Fruit fly (Drosophila melanogaster): Measurements from ENCODE around the gene GstD10.

GstD10 gene

dm6 chr3R:12365264-12365840 is at the start of gene GstD10:
Gene GstD10, minus strand, starts transcription at chr3R:12365735.
- TF ChIP-seq D1 (tag; optimal IDR thresholded peaks at IDR 0.05): no peak
- no peak for TF ChIP-seq EcR (GFP tag; optimal IDR thresholded peaks at IDR 0.05)
- TF ChIP-seq CG4496 (GFP tag; IDR thresholded peaks at IDR 0.05): no peak
- TF ChIP-seq CG14655 (GFP tag; optimal IDR thresholded peaks at IDR 0.05): no peak
- no peak for TF ChIP-seq CG12605 (GFP tag; IDR thresholded peaks at IDR 0.05)
- TF ChIP-seq gl (tag; optimal IDR thresholded peaks at IDR 0.05): no peak
- TF ChIP-seq CG32121 (GFP tag; IDR thresholded peaks at IDR 0.05): no peak
- no peak for TF ChIP-seq CG8159 (tag; optimal IDR thresholded peaks at IDR 0.05)
- TF ChIP-seq CG34367 (tag; optimal IDR thresholded peaks at IDR 0.05): no peak

- TF ChIP-seq rn (GFP tag; IDR thresholded peaks at IDR 0.05) (no peak), EcR (GFP tag; optimal IDR thresholded peaks at IDR 0.05) (peak; percentile 24)
These were observed 47.9 kb upstream of the GstD10 start, which contains the start of the genes Dip-C and pps for dm6 chr3R:12413274-12413958. Gene Dip-C, minus strand, starts transcription at chr3R:12413759. Gene pps, plus strand, starts transcription at chr3R:12413828.

- TF ChIP-seq CG9948 (tag; optimal IDR thresholded peaks at IDR 0.05): no peak
- no peak for TF ChIP-seq D1 (tag; optimal IDR thresholded peaks at IDR 0.05)
- no peak for TF ChIP-seq CG14655 (GFP tag; optimal IDR thresholded peaks at IDR 0.05)
- no peak for TF ChIP-seq CG8301 (tag; optimal IDR thresholded peaks at IDR 0.05)
- TF ChIP-seq CG13204 (GFP tag; optimal IDR thresholded peaks at IDR 0.05): no peak
- TF ChIP-seq gl (tag; optimal IDR thresholded peaks at IDR 0.05): no peak
- TF ChIP-seq CG17806 (tag; optimal IDR thresholded peaks at IDR 0.05): no peak
- TF ChIP-seq Pif1B (GFP tag; optimal IDR thresholded peaks at IDR 0.05): no peak
- no peak for TF ChIP-seq EcR (GFP tag; optimal IDR thresholded peaks at IDR 0.05)
- TF ChIP-seq CG32121 (GFP tag; IDR thresholded peaks at IDR 0.05): no peak
- TF ChIP-seq fd96Ca (GFP tag; IDR thresholded peaks at IDR 0.05): no peak
- no peak for TF ChIP-seq rn (GFP tag; IDR thresholded peaks at IDR 0.05)
- TF ChIP-seq Snoo (tag; optimal IDR thresholded peaks at IDR 0.05): no peak
- no peak for TF ChIP-seq CG10348 (GFP tag; IDR thresholded peaks at IDR 0.05)
- TF ChIP-seq CG34367 (tag; optimal IDR thresholded peaks at IDR 0.05): no peak
- no peak for TF ChIP-seq CG8159 (tag; optimal IDR thresholded peaks at IDR 0.05)
- TF ChIP-seq CG12605 (GFP tag; IDR thresholded peaks at IDR 0.05): no peak
- TF ChIP-seq Pif1A (GFP tag; optimal IDR thresholded peaks at IDR 0.05): no peak
- no peak for TF ChIP-seq CG4496 (GFP tag; IDR thresholded peaks at IDR 0.05)
These were observed 45.9 kb upstream of the GstD10 start for dm6 chr3R:12411449-12411848.

- TF ChIP-seq Snoo (tag; optimal IDR thresholded peaks at IDR 0.05) (no peak), CG8301 (tag; optimal IDR thresholded peaks at IDR 0.05) (no peak), EcR (GFP tag; optimal IDR thresholded peaks at IDR 0.05) (peak; percentile 14), rn (GFP tag; IDR thresholded peaks at IDR 0.05) (no peak), Pif1A (GFP tag; optimal IDR thresholded peaks at IDR 0.05) (no peak), gl (tag; optimal IDR thresholded peaks at IDR 0.05) (no peak)
These were observed 42.6 kb upstream of the GstD10 start, which contains the start of gene CG5196 for dm6 chr3R:12408160-12408559. Gene CG5196, plus strand, starts transcription at chr3R:12408316.

- TF ChIP-seq CG15710 (tag; optimal IDR thresholded peaks at IDR 0.05) (no peak), CG10348 (GFP tag; IDR thresholded peaks at IDR 0.05) (no peak), CG34367 (tag; optimal IDR thresholded peaks at IDR 0.05) (peak; percentile 40), Snoo (tag; optimal IDR thresholded peaks at IDR 0.05) (peak; percentile 13), CG8159 (tag; optimal IDR thresholded peaks at IDR 0.05) (peak; percentile 15), CG9948 (tag; optimal IDR thresholded peaks at IDR 0.05) (no peak), CG8301 (tag; optimal IDR thresholded peaks at IDR 0.05) (peak; percentile 62), CG13204 (GFP tag; optimal IDR thresholded peaks at IDR 0.05) (peak; percentile 54), CG32121 (GFP tag; IDR thresholded peaks at IDR 0.05) (no peak; the same call in 1 of the 2 replicates), Ets98B (GFP tag; IDR thresholded peaks at IDR 0.05) (peak; percentile 51), Pif1B (GFP tag; optimal IDR thresholded peaks at IDR 0.05) (no peak), CG17806 (tag; optimal IDR thresholded peaks at IDR 0.05) (peak; percentile 11), fd96Ca (GFP tag; IDR thresholded peaks at IDR 0.05) (peak; percentile 64; the same call in 2 of the 3 replicates), CG14655 (GFP tag; optimal IDR thresholded peaks at IDR 0.05) (no peak), D1 (tag; optimal IDR thresholded peaks at IDR 0.05) (no peak), Pif1A (GFP tag; optimal IDR thresholded peaks at IDR 0.05) (no peak), CG4496 (GFP tag; IDR thresholded peaks at IDR 0.05) (no peak), rn (GFP tag; IDR thresholded peaks at IDR 0.05) (no peak), gl (tag; optimal IDR thresholded peaks at IDR 0.05) (peak; percentile 88), EcR (GFP tag; optimal IDR thresholded peaks at IDR 0.05) (no peak), CG12605 (GFP tag; IDR thresholded peaks at IDR 0.05) (peak; percentile 85)
These were observed 41.0 kb upstream of the GstD10 start, which contains the start of gene CG5167 for dm6 chr3R:12406235-12407196. Gene CG5167, plus strand, starts transcription at chr3R:12406532.
